Comparison of ENCODE assay signal across 1 worm cellular context in genomic region chrIV:796521-797073, ce11.
TF ChIP-seq lines count a peak whose summit lies in the region.

Gene F56B3.11 (minus strand): TSS chrIV:796571.
Gene ech-5 (plus strand): TSS chrIV:797023.

TF ChIP-seq in whole organism, L1 larva, 84 proteins besides CTCF, POLR2A, EP300 and RAD21 (continued from another document):
- peak; percentile 76 for TF ChIP-seq lin-15B (tag; optimal IDR thresholded peaks at IDR 0.05; lab: Kevin White, UChicago)
- TF ChIP-seq mdl-1 (tag; optimal IDR thresholded peaks at IDR 0.05; lab: Kevin White, UChicago): no peak
- TF ChIP-seq xbp-1 (tag; optimal IDR thresholded peaks at IDR 0.05; lab: Kevin White, UChicago): peak; percentile 88
- no peak for TF ChIP-seq nhr-84 (tag; optimal IDR thresholded peaks at IDR 0.05; lab: Kevin White, UChicago)
- no peak for TF ChIP-seq nhr-28 (tag; optimal IDR thresholded peaks at IDR 0.05; lab: Kevin White, UChicago)
- peak; percentile 94 for TF ChIP-seq nhr-47 (tag; optimal IDR thresholded peaks at IDR 0.05; lab: Kevin White, UChicago)
- TF ChIP-seq Y116A8C.19 (tag; optimal IDR thresholded peaks at IDR 0.05; lab: Kevin White, UChicago; ENCODE audit: borderline replicate concordance): peak; percentile 65
- TF ChIP-seq skn-1 (tag; optimal IDR thresholded peaks at IDR 0.05; lab: Kevin White, UChicago): peak; percentile 36
- TF ChIP-seq unc-30 (tag; optimal IDR thresholded peaks at IDR 0.05; lab: Kevin White, UChicago): no peak
- peak; percentile 58 to 77 (median 68) for TF ChIP-seq dpl-1 (GFP tag; optimal IDR thresholded peaks at IDR 0.05; lab: Kevin White, UChicago)
- TF ChIP-seq vab-15 (tag; optimal IDR thresholded peaks at IDR 0.05; lab: Kevin White, UChicago): peak; percentile 70
- TF ChIP-seq nhr-77 (tag; optimal IDR thresholded peaks at IDR 0.05; lab: Kevin White, UChicago): peak; percentile 44
- TF ChIP-seq egl-27 (tag; optimal IDR thresholded peaks at IDR 0.05; lab: Kevin White, UChicago): no peak
- TF ChIP-seq lin-35 (GFP tag; optimal IDR thresholded peaks at IDR 0.05; lab: Kevin White, UChicago): peak; percentile 64 to 77
- peak; percentile 87 for TF ChIP-seq nhr-20 (tag; optimal IDR thresholded peaks at IDR 0.05; lab: Kevin White, UChicago)
- TF ChIP-seq lir-3 (tag; optimal IDR thresholded peaks at IDR 0.05; lab: Kevin White, UChicago; ENCODE audit: poor library complexity): no peak
- TF ChIP-seq pag-3 (tag; optimal IDR thresholded peaks at IDR 0.05; lab: Kevin White, UChicago; ENCODE audit: borderline replicate concordance, insufficient read depth): no peak
- peak; percentile 55 for TF ChIP-seq ceh-8 (GFP tag; optimal IDR thresholded peaks at IDR 0.05; lab: Kevin White, UChicago)
- TF ChIP-seq tlp-1 (tag; optimal IDR thresholded peaks at IDR 0.05; lab: Kevin White, UChicago): no peak
- peak; percentile 93 for TF ChIP-seq lin-14 (GFP tag; optimal IDR thresholded peaks at IDR 0.05; lab: Kevin White, UChicago)
- TF ChIP-seq ceh-88 (GFP tag; IDR thresholded peaks at IDR 0.05; lab: Robert Waterston, UW): peak; percentile 93
- TF ChIP-seq ceh-82 (tag; optimal IDR thresholded peaks at IDR 0.05; lab: Kevin White, UChicago): peak; percentile 5 to 58 (median 20)
- peak; percentile 45 for TF ChIP-seq snpc-4 (tag; optimal IDR thresholded peaks at IDR 0.05; lab: Kevin White, UChicago)
